Worm (Caenorhabditis elegans) whole organism, mixed stage, embryonic: ENCODE data around the gene F55C10.5.

Experiments
- M03D4.4 ChIP-seq: sonication (generic microtip); optimal IDR thresholded peaks from 2 replicates; lab custom pipeline; 2017; ENCODE audit warnings: mild to moderate bottlenecking, missing genetic modification characterization, missing compliant biosample characterization
- bed-3 ChIP-seq: fragments of 200-800 bp; sonication (Bioruptor generic); optimal IDR thresholded peaks from 3 replicates; lab custom pipeline; 2018; ENCODE audit warnings: mild to moderate bottlenecking, missing genetic modification characterization, moderate library complexity, missing compliant biosample characterization
- blmp-1 ChIP-seq: fragments of 150-350 bp; optimal IDR thresholded peaks from 2 replicates; lab custom pipeline; 2014; ENCODE audit warnings: missing biosample characterization, missing genetic modification characterization
- ceh-39 ChIP-seq: fragments of 150-350 bp; optimal IDR thresholded peaks from 2 replicates; lab custom pipeline; 2014; ENCODE audit warnings: missing biosample characterization, missing genetic modification characterization
- ceh-43 ChIP-seq: fragments of 200-800 bp; sonication (Bioruptor generic); optimal IDR thresholded peaks from 2 replicates; lab custom pipeline; 2018; ENCODE audit warnings: mild to moderate bottlenecking, missing genetic modification characterization, moderate library complexity, missing compliant biosample characterization
- ceh-83 ChIP-seq: fragments of 200-800 bp; sonication (Bioruptor generic); optimal IDR thresholded peaks from 2 replicates; lab custom pipeline; 2018; ENCODE audit warnings: mild to moderate bottlenecking, missing genetic modification characterization, missing compliant biosample characterization
- ces-1 ChIP-seq: fragments of 150-350 bp; optimal IDR thresholded peaks from 2 replicates; lab custom pipeline; 2014; ENCODE audit warnings: missing biosample characterization, missing genetic modification reagents, missing genetic modification characterization
- cnd-1 ChIP-seq: fragments of 200-800 bp; sonication (Bioruptor generic); optimal IDR thresholded peaks from 2 replicates; lab custom pipeline; 2018; ENCODE audit warnings: mild to moderate bottlenecking, missing genetic modification characterization, missing compliant biosample characterization
- drap-1 ChIP-seq: fragments of 200-800 bp; sonication (Bioruptor generic); optimal IDR thresholded peaks from 3 replicates; lab custom pipeline; 2018; ENCODE audit warnings: mild to moderate bottlenecking, missing genetic modification characterization, missing compliant biosample characterization
- elt-3 ChIP-seq: fragments of 150-350 bp; optimal IDR thresholded peaks from 2 replicates; lab custom pipeline; 2014; ENCODE audit warnings: missing biosample characterization, missing genetic modification characterization
- flh-1 ChIP-seq: fragments of 200-800 bp; sonication (Bioruptor generic); optimal IDR thresholded peaks from 2 replicates; lab custom pipeline; 2018; ENCODE audit warnings: mild to moderate bottlenecking, missing genetic modification characterization, moderate library complexity, missing compliant biosample characterization
- ham-2 ChIP-seq: fragments of 200-800 bp; sonication (Bioruptor generic); optimal IDR thresholded peaks from 2 replicates; lab custom pipeline; 2018; ENCODE audit warnings: mild to moderate bottlenecking, missing genetic modification characterization, missing compliant biosample characterization
- hlh-1 ChIP-seq: fragments of 150-350 bp; optimal IDR thresholded peaks from 2 replicates; lab custom pipeline; 2014; ENCODE audit warnings: missing biosample characterization, missing genetic modification reagents, missing genetic modification characterization
- lin-13 ChIP-seq: fragments of 150-350 bp; optimal IDR thresholded peaks from 2 replicates; lab custom pipeline; 2014; ENCODE audit warnings: missing biosample characterization, missing genetic modification characterization
- lin-32 ChIP-seq: fragments of 200-800 bp; sonication (Bioruptor generic); optimal IDR thresholded peaks from 2 replicates; lab custom pipeline; 2018; ENCODE audit warnings: mild to moderate bottlenecking, missing genetic modification characterization, missing compliant biosample characterization
- lsy-2 ChIP-seq: fragments of 150-350 bp; optimal IDR thresholded peaks from 2 replicates; lab custom pipeline; 2014; ENCODE audit warnings: missing biosample characterization, missing genetic modification characterization
- mep-1 ChIP-seq: fragments of 150-350 bp; optimal IDR thresholded peaks from 2 replicates; lab custom pipeline; 2017; ENCODE audit warnings: missing biosample characterization, missing genetic modification reagents, missing genetic modification characterization, inconsistent platforms
- mls-2 ChIP-seq: sonication (generic microtip); optimal IDR thresholded peaks from 2 replicates; lab custom pipeline; 2016; ENCODE audit warnings: mild to moderate bottlenecking, missing genetic modification characterization, moderate library complexity, missing compliant biosample characterization
- nhr-12 ChIP-seq: fragments of 150-350 bp; optimal IDR thresholded peaks from 2 replicates; lab custom pipeline; 2014; ENCODE audit warnings: missing biosample characterization, missing genetic modification characterization
- nhr-2 ChIP-seq: fragments of 150-350 bp; optimal IDR thresholded peaks from 2 replicates; lab custom pipeline; 2014; ENCODE audit warnings: missing biosample characterization, missing genetic modification characterization
- nhr-28 ChIP-seq: fragments of 150-350 bp; optimal IDR thresholded peaks from 2 replicates; lab custom pipeline; 2014; ENCODE audit warnings: missing biosample characterization, missing genetic modification characterization
- nhr-76 ChIP-seq: sonication (generic microtip); optimal IDR thresholded peaks from 2 replicates; lab custom pipeline; 2017; ENCODE audit warnings: missing biosample characterization, missing genetic modification characterization
- pha-4 ChIP-seq: fragments of 150-350 bp; optimal IDR thresholded peaks from 2 replicates; lab custom pipeline; 2018; ENCODE audit warnings: missing biosample characterization, missing genetic modification reagents, missing genetic modification characterization
- sem-2 ChIP-seq: fragments of 200-800 bp; sonication (Bioruptor generic); optimal IDR thresholded peaks from 2 replicates; lab custom pipeline; 2018; ENCODE audit warnings: mild to moderate bottlenecking, missing genetic modification characterization, missing compliant biosample characterization
- snpc-4 ChIP-seq: fragments of 150-350 bp; optimal IDR thresholded peaks from 2 replicates; lab custom pipeline; 2014; ENCODE audit warnings: missing biosample characterization, missing genetic modification characterization
- sptf-1 ChIP-seq: sonication (generic microtip); optimal IDR thresholded peaks from 2 replicates; lab custom pipeline; 2017; ENCODE audit warnings: mild to moderate bottlenecking, missing genetic modification characterization, moderate library complexity, missing compliant biosample characterization
- tbx-8 ChIP-seq: fragments of 200-800 bp; sonication (Bioruptor generic); optimal IDR thresholded peaks from 2 replicates; lab custom pipeline; 2018; ENCODE audit warnings: mild to moderate bottlenecking, missing genetic modification characterization, moderate library complexity, missing compliant biosample characterization
- unc-120 ChIP-seq: sonication (generic microtip); optimal IDR thresholded peaks from 2 replicates; lab custom pipeline; 2017; ENCODE audit warnings: missing genetic modification characterization, missing compliant biosample characterization; ENCODE audit not compliant: poor library complexity, severe bottlenecking
- unc-39 ChIP-seq: fragments of 150-350 bp; optimal IDR thresholded peaks from 2 replicates; lab custom pipeline; 2014; ENCODE audit warnings: missing biosample characterization, missing genetic modification characterization
- unc-62 ChIP-seq: fragments of 150-350 bp; optimal IDR thresholded peaks from 2 replicates; lab custom pipeline; 2014; ENCODE audit warnings: missing biosample characterization, missing genetic modification reagents, missing genetic modification characterization
- zip-8 ChIP-seq: fragments of 150-350 bp; optimal IDR thresholded peaks from 2 replicates; lab custom pipeline; 2014; ENCODE audit warnings: missing biosample characterization, missing genetic modification characterization
- ztf-11 ChIP-seq: fragments of 150-350 bp; optimal IDR thresholded peaks from 2 replicates; lab custom pipeline; 2014; ENCODE audit warnings: missing biosample characterization, missing genetic modification characterization

Gene F55C10.5

ce11 chrV:11403702-11404101 lies 20.8 kb downstream of the F55C10.5 start:
- TF ChIP-seq bed-3 (GFP tag; lab: Kevin White, UChicago) (no peak), cnd-1 (tag; lab: Kevin White, UChicago) (no peak), ham-2 (GFP tag; lab: Kevin White, UChicago) (no peak), ces-1 (GFP tag; lab: Kevin White, UChicago) (no peak), lin-32 (GFP tag; lab: Kevin White, UChicago) (no peak), mep-1 (no peak), flh-1 (no peak), sptf-1 (tag; lab: Kevin White, UChicago) (no peak), nhr-12 (no peak), ceh-39 (tag; lab: Kevin White, UChicago) (no peak), nhr-2 (tag; lab: Kevin White, UChicago) (no peak), tbx-8 (GFP tag; lab: Kevin White, UChicago) (no peak), unc-39 (no peak), ceh-83 (GFP tag; lab: Kevin White, UChicago) (no peak), unc-120 (tag; lab: Kevin White, UChicago) (no peak), snpc-4 (tag; lab: Kevin White, UChicago) (no peak), unc-62 (GFP tag; lab: Kevin White, UChicago) (no peak), nhr-28 (no peak)

DNA sequence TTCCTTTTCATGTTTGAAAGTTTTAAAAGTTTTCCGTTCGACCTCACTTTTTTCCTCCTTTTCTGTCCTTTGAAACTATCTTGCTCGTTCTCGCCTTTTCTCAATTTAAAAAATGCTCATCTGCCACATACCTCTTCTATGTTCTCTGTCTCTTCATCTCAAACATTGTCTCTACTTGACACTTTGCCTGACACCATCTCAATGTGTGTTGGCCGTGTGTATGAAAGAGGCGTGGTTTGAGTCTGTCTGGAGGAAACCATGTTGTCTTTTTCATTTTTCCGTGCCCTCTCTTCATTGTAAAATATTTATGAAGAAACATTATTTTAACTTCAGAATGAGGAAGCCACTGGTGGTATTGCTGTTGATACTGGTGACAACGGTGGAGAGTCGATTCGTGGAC lies 24.3 kb downstream of the F55C10.5 start, which contains the start of gene K03B8.6:
Gene K03B8.6, plus strand, starts transcription at position 334 of the 400 bp plus-strand sequence.
- TF ChIP-seq snpc-4 (tag; lab: Kevin White, UChicago), result no peak
- no peak for TF ChIP-seq ham-2 (GFP tag; lab: Kevin White, UChicago)
- TF ChIP-seq ztf-11 (tag; lab: Kevin White, UChicago), result no peak
- no peak for TF ChIP-seq hlh-1 (tag; lab: Kevin White, UChicago)
- TF ChIP-seq nhr-76 (tag; lab: Kevin White, UChicago), result no peak
- TF ChIP-seq sptf-1 (tag; lab: Kevin White, UChicago), result no peak

DNA sequence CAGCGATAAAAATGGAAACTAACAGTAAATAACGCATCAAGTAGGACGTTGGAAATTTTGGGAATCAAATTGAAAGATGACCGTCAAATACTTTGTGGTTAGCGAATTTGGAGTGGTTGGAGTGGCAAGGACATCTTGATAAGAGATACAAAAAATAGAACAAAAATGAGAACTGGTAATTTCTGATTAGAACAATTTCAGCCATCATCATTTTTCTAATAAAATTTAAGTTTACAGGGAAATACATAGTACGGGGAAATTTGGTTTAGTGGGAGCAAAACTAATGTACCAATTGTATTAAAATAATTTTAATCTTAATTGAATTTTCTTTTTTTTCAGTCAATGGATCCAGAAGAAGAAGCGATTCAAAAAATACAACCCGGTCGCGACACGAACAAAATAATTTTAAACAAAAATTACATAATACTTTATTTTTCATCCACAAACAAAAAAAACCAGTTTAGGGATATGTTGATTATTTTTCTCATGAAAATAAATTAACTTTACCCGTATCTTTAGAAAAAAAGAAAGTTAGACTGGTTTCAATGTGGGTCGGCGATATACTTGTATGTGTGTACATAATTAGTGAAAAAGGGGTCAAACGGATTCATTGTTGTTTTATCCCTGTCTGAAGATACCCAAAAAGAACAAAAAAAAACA lies 28.1 kb downstream of the F55C10.5 start, which contains the start of the genes K03B8.8 and grl-3:
Gene K03B8.8, minus strand, starts transcription at position 101 of the 660 bp plus-strand sequence.
Gene grl-3, plus strand, starts transcription at position 610 of the 660 bp plus-strand sequence.
- TF ChIP-seq nhr-2 (tag; lab: Kevin White, UChicago), result no peak
- no peak for TF ChIP-seq ceh-83 (GFP tag; lab: Kevin White, UChicago)
- no peak for TF ChIP-seq lsy-2 (tag; lab: Kevin White, UChicago)
- no peak for TF ChIP-seq lin-13
- no peak for TF ChIP-seq mls-2 (tag; lab: Kevin White, UChicago)
- no peak for TF ChIP-seq elt-3 (tag; lab: Kevin White, UChicago)

- no peak for TF ChIP-seq blmp-1
- TF ChIP-seq flh-1, result no peak
- no peak for TF ChIP-seq ceh-39 (tag; lab: Kevin White, UChicago)
- no peak for TF ChIP-seq mep-1
- no peak for TF ChIP-seq ztf-11 (tag; lab: Kevin White, UChicago)
- TF ChIP-seq cnd-1 (tag; lab: Kevin White, UChicago), result no peak
- TF ChIP-seq ces-1 (GFP tag; lab: Kevin White, UChicago), result no peak
- no peak for TF ChIP-seq nhr-76 (tag; lab: Kevin White, UChicago)
- TF ChIP-seq nhr-12, result no peak
- no peak for TF ChIP-seq sem-2 (GFP tag; lab: Kevin White, UChicago)
- TF ChIP-seq hlh-1 (tag; lab: Kevin White, UChicago), result no peak
- no peak for TF ChIP-seq nhr-28
- no peak for TF ChIP-seq zip-8 (tag; lab: Kevin White, UChicago)
- TF ChIP-seq M03D4.4 (tag; lab: Kevin White, UChicago), result no peak
- TF ChIP-seq lin-13, result no peak
- TF ChIP-seq lsy-2 (tag; lab: Kevin White, UChicago), result no peak
- TF ChIP-seq bed-3 (GFP tag; lab: Kevin White, UChicago), result no peak
- no peak for TF ChIP-seq ham-2 (GFP tag; lab: Kevin White, UChicago)
- TF ChIP-seq ceh-83 (GFP tag; lab: Kevin White, UChicago), result no peak
- TF ChIP-seq snpc-4 (tag; lab: Kevin White, UChicago), result no peak
- TF ChIP-seq, all 35 proteins: peak for 0
These were observed 29.2 kb downstream of the F55C10.5 start for ce11 chrV:11412125-11412524.

- TF ChIP-seq ces-1 (GFP tag; lab: Kevin White, UChicago), result no peak
- no peak for TF ChIP-seq sem-2 (GFP tag; lab: Kevin White, UChicago)
- no peak for TF ChIP-seq ceh-43 (GFP tag; lab: Kevin White, UChicago)
- no peak for TF ChIP-seq mls-2 (tag; lab: Kevin White, UChicago)
- no peak for TF ChIP-seq drap-1
- TF ChIP-seq nhr-28, result no peak
- no peak for TF ChIP-seq pha-4 (tag; lab: Kevin White, UChicago)
- TF ChIP-seq cnd-1 (tag; lab: Kevin White, UChicago), result no peak
- no peak for TF ChIP-seq lin-32 (GFP tag; lab: Kevin White, UChicago)
- no peak for TF ChIP-seq ztf-11 (tag; lab: Kevin White, UChicago)
- TF ChIP-seq ham-2 (GFP tag; lab: Kevin White, UChicago), result no peak
- TF ChIP-seq elt-3 (tag; lab: Kevin White, UChicago), result no peak
- no peak for TF ChIP-seq snpc-4 (tag; lab: Kevin White, UChicago)
- TF ChIP-seq blmp-1, result no peak
These were observed 32.2 kb downstream of the F55C10.5 start, which contains the start of gene deg-3 for ce11 chrV:11415059-11415458. deg-3 (minus strand) TSS chrV:11415159.
